Worm (Caenorhabditis elegans) whole organism, young adult: Measurements from ENCODE around the gene D1014.5.

Source experiments
- B0261.1 ChIP-seq: sonication (generic microtip); optimal IDR thresholded peaks from 2 replicates; lab custom pipeline; 2016; ENCODE audit warnings: mild to moderate bottlenecking, missing genetic modification characterization, moderate library complexity, missing compliant biosample characterization
- C06A6.2 ChIP-seq: fragments of 200-800 bp; sonication (Bioruptor generic); conservative IDR thresholded peaks from 2 replicates; pipeline ENCODE4 v1.3.6; 2022; ENCODE audit warnings: missing genetic modification characterization, missing compliant biosample characterization
- F57A8.1 ChIP-seq: fragments of 200-800 bp; sonication (Bioruptor generic); optimal IDR thresholded peaks from 2 replicates; lab custom pipeline; 2018; ENCODE audit warnings: mild to moderate bottlenecking, missing genetic modification characterization, moderate library complexity, missing compliant biosample characterization
- Y53F4B.3 ChIP-seq: fragments of 200-800 bp; sonication (Bioruptor generic); IDR thresholded peaks from 2 replicates; pipeline ENCODE4 v1.3.6; 2022; ENCODE audit warnings: missing genetic modification reagents, missing genetic modification characterization, missing compliant biosample characterization
- Y56A3A.18 ChIP-seq: fragments of 200-800 bp; sonication (Bioruptor generic); IDR thresholded peaks from 2 replicates; pipeline ENCODE4 v1.3.6; 2022; ENCODE audit warnings: missing genetic modification reagents, missing genetic modification characterization, missing compliant biosample characterization
- Y79H2A.3 ChIP-seq: fragments of 200-800 bp; sonication (Bioruptor generic); conservative IDR thresholded peaks from 2 replicates; pipeline ENCODE4 v1.3.6; 2022; ENCODE audit warnings: missing genetic modification reagents, missing genetic modification characterization, missing compliant biosample characterization
- ZK185.1 ChIP-seq: sonication (generic microtip); optimal IDR thresholded peaks from 2 replicates; lab custom pipeline; 2016; ENCODE audit warnings: mild to moderate bottlenecking, missing genetic modification characterization, missing compliant biosample characterization; ENCODE audit not compliant: poor library complexity, severe bottlenecking
- attf-6 ChIP-seq: fragments of 200-800 bp; sonication (Bioruptor generic); IDR thresholded peaks from 2 replicates; pipeline ENCODE4 v1.3.6; 2022; ENCODE audit warnings: missing genetic modification reagents, missing genetic modification characterization, missing compliant biosample characterization
- cebp-2 ChIP-seq: fragments of 200-800 bp; sonication (Bioruptor generic); IDR thresholded peaks from 2 replicates; pipeline ENCODE4 v1.3.6; 2022; ENCODE audit warnings: missing genetic modification characterization, missing compliant biosample characterization
- ceh-91 ChIP-seq: fragments of 200-800 bp; sonication (Bioruptor generic); IDR thresholded peaks from 2 replicates; pipeline ENCODE4 v1.3.6; 2022; ENCODE audit warnings: missing genetic modification reagents, missing genetic modification characterization, missing compliant biosample characterization
- hsf-1 ChIP-seq: fragments of 200-800 bp; sonication (Bioruptor generic); IDR thresholded peaks from 2 replicates; pipeline ENCODE4 v1.3.6; 2022; ENCODE audit warnings: missing genetic modification reagents, missing genetic modification characterization, missing compliant biosample characterization
- lag-1 ChIP-seq: fragments of 200-800 bp; sonication (Bioruptor generic); IDR thresholded peaks from 2 replicates; pipeline ENCODE4 v1.3.6; 2022; ENCODE audit warnings: missing genetic modification reagents, missing genetic modification characterization, missing compliant biosample characterization
- let-526 ChIP-seq: fragments of 200-800 bp; sonication (Bioruptor generic); IDR thresholded peaks from 2 replicates; pipeline ENCODE4 v1.3.6; 2022; ENCODE audit warnings: missing genetic modification reagents, missing genetic modification characterization, missing compliant biosample characterization
- let-607 ChIP-seq, 2 experiments: fragments of 200-800 bp in 1 of 2; sonication (Bioruptor generic) in 1 of 2; sonication (generic microtip) in 1 of 2; optimal IDR thresholded peaks; 2 replicates each; lab custom pipeline; 2016 to 2018; ENCODE audit warnings: mild to moderate bottlenecking in 2 of 2, missing compliant biosample characterization in 2 of 2, missing genetic modification characterization in 2 of 2, moderate library complexity in 2 of 2, missing genotype in 1 of 2
- lin-26 ChIP-seq: fragments of 200-800 bp; sonication (Bioruptor generic); IDR thresholded peaks from 2 replicates; pipeline ENCODE4 v1.3.6; 2022; ENCODE audit warnings: missing genetic modification reagents, missing genetic modification characterization, missing compliant biosample characterization
- mel-28 ChIP-seq: sonication (generic microtip); optimal IDR thresholded peaks from 2 replicates; lab custom pipeline; 2016; ENCODE audit warnings: borderline replicate concordance, mild to moderate bottlenecking, missing genetic modification characterization, missing compliant biosample characterization
- mxl-1 ChIP-seq: sonication (generic microtip); optimal IDR thresholded peaks from 2 replicates; lab custom pipeline; 2016; ENCODE audit warnings: missing genetic modification characterization, missing compliant biosample characterization
- nfyb-1 ChIP-seq: fragments of 200-800 bp; sonication (Bioruptor generic); IDR thresholded peaks from 2 replicates; pipeline ENCODE4 v1.3.6; 2022; ENCODE audit warnings: missing genetic modification reagents, missing genetic modification characterization, missing compliant biosample characterization
- pbrm-1 ChIP-seq: fragments of 200-800 bp; sonication (Bioruptor generic); IDR thresholded peaks from 2 replicates; pipeline ENCODE4 v1.3.6; 2022; ENCODE audit warnings: missing genetic modification reagents, missing genetic modification characterization, missing compliant biosample characterization
- rec-8 ChIP-seq, 2 experiments: sonication (generic microtip); optimal IDR thresholded peaks; 2 replicates each; lab custom pipeline; 2016; ENCODE audit warnings: mild to moderate bottlenecking in 2 of 2, missing genetic modification characterization in 2 of 2, missing genetic modification reagents in 2 of 2, missing genotype in 2 of 2, missing biosample characterization in 1 of 2, missing compliant biosample characterization in 1 of 2, moderate library complexity in 1 of 2
- repo-1 ChIP-seq: sonication (generic microtip); optimal IDR thresholded peaks from 2 replicates; lab custom pipeline; 2017; ENCODE audit warnings: mild to moderate bottlenecking, missing genetic modification characterization, missing compliant biosample characterization
- sea-2 ChIP-seq: fragments of 200-800 bp; sonication (Bioruptor generic); IDR thresholded peaks from 2 replicates; pipeline ENCODE4 v1.3.6; 2022; ENCODE audit warnings: missing genetic modification characterization, missing compliant biosample characterization
- snpc-1.1 ChIP-seq: sonication (generic microtip); optimal IDR thresholded peaks from 2 replicates; lab custom pipeline; 2017; ENCODE audit warnings: missing genetic modification characterization, mild to moderate bottlenecking, missing compliant biosample characterization, antibody characterized with exemption, moderate library complexity, missing genotype, missing genetic modification reagents; ENCODE audit not compliant: insufficient read depth
- snpc-3.4 ChIP-seq: sonication (generic microtip); optimal IDR thresholded peaks from 2 replicates; lab custom pipeline; 2017; ENCODE audit warnings: missing genetic modification characterization, mild to moderate bottlenecking, missing compliant biosample characterization, antibody characterized with exemption, moderate library complexity, missing genotype, missing genetic modification reagents
- unc-62 ChIP-seq: fragments of 150-350 bp; optimal IDR thresholded peaks from 2 replicates; lab custom pipeline; 2014; ENCODE audit warnings: missing biosample characterization, missing genetic modification reagents, missing genetic modification characterization
- zfh-2 ChIP-seq: fragments of 200-800 bp; sonication (Bioruptor generic); conservative IDR thresholded peaks from 2 replicates; pipeline ENCODE4 v1.3.6; 2022; ENCODE audit warnings: missing genetic modification reagents, missing genetic modification characterization, missing compliant biosample characterization
- zim-3 ChIP-seq: sonication (generic microtip); optimal IDR thresholded peaks from 2 replicates; lab custom pipeline; 2017; ENCODE audit warnings: mild to moderate bottlenecking, missing genetic modification characterization, moderate library complexity, missing compliant biosample characterization
- ztf-18 ChIP-seq: sonication (generic microtip); optimal IDR thresholded peaks from 2 replicates; lab custom pipeline; 2016; ENCODE audit warnings: missing genotype, mild to moderate bottlenecking, missing genetic modification characterization, missing compliant biosample characterization
- ztf-22 ChIP-seq: fragments of 200-800 bp; sonication (Bioruptor generic); optimal IDR thresholded peaks from 2 replicates; lab custom pipeline; 2018; ENCODE audit warnings: mild to moderate bottlenecking, missing genetic modification characterization, moderate library complexity, missing compliant biosample characterization
- ztf-25 ChIP-seq: fragments of 200-800 bp; sonication (Bioruptor generic); IDR thresholded peaks from 2 replicates; pipeline ENCODE4 v1.3.6; 2022; ENCODE audit warnings: missing genetic modification reagents, missing genetic modification characterization, missing compliant biosample characterization

D1014.5 gene

ce11 chrV:8123384-8123783 lies at the start of gene D1014.5:
Gene D1014.5, plus strand, starts transcription at chrV:8123684.
- TF ChIP-seq Y79H2A.3 (GFP tag; lab: Robert Waterston, UW) (no peak), F57A8.1 (GFP tag; lab: Kevin White, UChicago) (no peak), ztf-22 (GFP tag; lab: Kevin White, UChicago) (no peak), sea-2 (GFP tag; lab: Robert Waterston, UW) (no peak), snpc-1.1 (no peak), ceh-91 (GFP tag; lab: Robert Waterston, UW) (no peak)

DNA sequence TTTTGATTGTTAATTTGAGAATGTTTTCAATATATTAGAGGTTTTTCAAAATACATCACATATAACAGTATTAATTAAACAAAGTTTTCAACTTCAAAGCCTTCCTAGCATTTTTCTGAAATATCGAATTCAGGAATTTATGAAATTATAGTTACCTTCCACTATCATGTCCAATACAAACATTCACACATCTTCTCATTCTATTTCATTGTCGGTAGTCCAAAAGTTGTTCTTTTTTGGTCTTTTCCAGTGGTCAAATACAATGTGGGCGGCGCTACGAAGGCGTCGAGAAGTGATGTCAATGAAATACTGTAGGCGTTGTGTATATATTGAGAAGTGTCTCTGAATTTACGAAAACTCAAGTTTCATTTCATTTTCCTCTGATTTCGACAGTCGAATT lies 47.8 kb upstream of the D1014.5 start, which contains the start of gene catp-3:
catp-3 (plus strand) TSS at position 301 of the 400 bp plus-strand sequence.
- no peak for TF ChIP-seq Y53F4B.3 (GFP tag; lab: Robert Waterston, UW)
- no peak for TF ChIP-seq hsf-1 (GFP tag; lab: Robert Waterston, UW)
- no peak for TF ChIP-seq let-607 (tag; optimal IDR thresholded peaks at IDR 0.05; lab: Kevin White, UChicago)
- no peak for TF ChIP-seq mxl-1 (tag; lab: Kevin White, UChicago)
- no peak for TF ChIP-seq ZK185.1 (tag; lab: Kevin White, UChicago)
- TF ChIP-seq unc-62 (GFP tag; lab: Kevin White, UChicago): no peak
- no peak for TF ChIP-seq rec-8 (tag; optimal IDR thresholded peaks at IDR 0.05; lab: Kevin White, UChicago)
- TF ChIP-seq mel-28 (tag; lab: Kevin White, UChicago): no peak
- TF ChIP-seq sea-2 (GFP tag; lab: Robert Waterston, UW): no peak
- TF ChIP-seq ceh-91 (GFP tag; lab: Robert Waterston, UW): no peak
- TF ChIP-seq ztf-18 (tag; lab: Kevin White, UChicago): no peak
- TF ChIP-seq ztf-25 (GFP tag; lab: Robert Waterston, UW): no peak
- no peak for TF ChIP-seq zfh-2
- no peak for TF ChIP-seq let-526 (GFP tag; lab: Robert Waterston, UW)
- TF ChIP-seq pbrm-1 (GFP tag; lab: Robert Waterston, UW): no peak
- no peak for TF ChIP-seq snpc-3.4 (tag; lab: Kevin White, UChicago)

ce11 chrV:8079813-8080212 lies 43.7 kb upstream of the D1014.5 start:
- no peak for TF ChIP-seq attf-6 (GFP tag; lab: Robert Waterston, UW)
- no peak for TF ChIP-seq repo-1 (tag; lab: Kevin White, UChicago)
- TF ChIP-seq nfyb-1: no peak
- TF ChIP-seq, all 124 proteins: peak for 0

DNA sequence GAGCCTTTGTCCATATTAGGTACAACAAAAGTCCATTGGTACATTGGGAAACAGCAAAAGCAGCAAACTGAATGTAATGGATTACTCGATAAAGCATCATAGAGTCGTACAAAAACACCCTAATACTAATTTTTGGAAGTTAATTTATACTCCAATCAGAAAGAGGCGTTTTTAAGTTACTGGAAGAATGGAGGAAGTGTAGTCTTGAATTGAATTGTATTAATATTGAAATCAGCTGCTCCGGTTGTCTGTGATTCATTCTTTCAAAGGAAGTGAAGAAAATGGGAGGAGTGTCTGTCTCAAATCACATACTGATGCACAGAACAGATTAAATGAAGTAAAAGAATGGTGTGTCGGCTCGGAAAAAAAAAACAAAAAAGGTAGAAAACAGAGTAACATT lies 41.9 kb upstream of the D1014.5 start, which contains the start of gene str-131:
str-131 (minus strand) TSS at position 101 of the 400 bp plus-strand sequence.
- TF ChIP-seq lin-26 (GFP tag; lab: Robert Waterston, UW): no peak
- TF ChIP-seq, all 124 proteins: peak for 0

ce11 chrV:8085141-8085540 lies 38.3 kb upstream of the D1014.5 start, which contains the start of gene C09H5.7:
Gene C09H5.7, minus strand, starts transcription at chrV:8085241.
- TF ChIP-seq zim-3 (tag; lab: Kevin White, UChicago): no peak
- no peak for TF ChIP-seq Y56A3A.18
- TF ChIP-seq cebp-2 (GFP tag; lab: Robert Waterston, UW): no peak
- TF ChIP-seq B0261.1 (tag; lab: Kevin White, UChicago): no peak
- TF ChIP-seq lag-1 (GFP tag; lab: Robert Waterston, UW): no peak
- no peak for TF ChIP-seq C06A6.2 (GFP tag; lab: Robert Waterston, UW)
- no peak for TF ChIP-seq snpc-3.4 (tag; lab: Kevin White, UChicago)
- TF ChIP-seq, all 124 proteins: peak for 0
